In genomic region chr2L:7574257-7575125, dm6 we compare ENCODE assay signal across 5 fruit fly cellular contexts.
TF ChIP-seq lines count a peak whose summit lies in the region.

No protein-coding gene starts in this region.

- TF ChIP-seq CTCF in whole organism, embryonic (GFP tag; optimal IDR thresholded peaks at IDR 0.05; lab: Kevin White, UChicago) = no peak

TF ChIP-seq in whole organism, adult, 20 proteins besides CTCF, POLR2A, EP300 and RAD21:
- TF ChIP-seq ovo (GFP tag; optimal IDR thresholded peaks at IDR 0.05; lab: Kevin White, UChicago) (no peak), pad (GFP tag; optimal IDR thresholded peaks at IDR 0.05; lab: Kevin White, UChicago) (no peak), tj (GFP tag; optimal IDR thresholded peaks at IDR 0.05; lab: Kevin White, UChicago) (peak; percentile 57), cnc (optimal IDR thresholded peaks at IDR 0.05; lab: Kevin White, UChicago) (no peak), Clk (GFP tag; optimal IDR thresholded peaks at IDR 0.05; lab: Kevin White, UChicago) (no peak), CG5204 (GFP tag; optimal IDR thresholded peaks at IDR 0.05; lab: Kevin White, UChicago) (no peak), CG12768 (GFP tag; optimal IDR thresholded peaks at IDR 0.05; lab: Kevin White, UChicago) (no peak), CG33017 (tag; optimal IDR thresholded peaks at IDR 0.05; lab: Kevin White, UChicago) (no peak), Hr96 (GFP tag; optimal IDR thresholded peaks at IDR 0.05; lab: Kevin White, UChicago) (no peak)
TF ChIP-seq in whole organism, adult: peak in this region for 1.

TF ChIP-seq in whole organism, embryonic, 481 proteins besides CTCF, POLR2A, EP300 and RAD21 (continues in another document):
- peak; percentile 34 for TF ChIP-seq sens (GFP tag; lab: Kevin White, UChicago)
- no peak for TF ChIP-seq sug (tag; optimal IDR thresholded peaks at IDR 0.05; lab: Kevin White, UChicago)
- peak; percentile 3 for TF ChIP-seq D19A (tag; optimal IDR thresholded peaks at IDR 0.05; lab: Kevin White, UChicago)
- TF ChIP-seq CG17385 (GFP tag; optimal IDR thresholded peaks at IDR 0.05; lab: Kevin White, UChicago) = no peak
- no peak for TF ChIP-seq CG3065 (GFP tag; optimal IDR thresholded peaks at IDR 0.05; lab: Kevin White, UChicago)
- no peak for TF ChIP-seq HLHmδ (GFP tag; optimal IDR thresholded peaks at IDR 0.05; lab: Kevin White, UChicago)
- TF ChIP-seq sqz (GFP tag; optimal IDR thresholded peaks at IDR 0.05; lab: Kevin White, UChicago) = peak; percentile 10
- no peak for TF ChIP-seq emc (GFP tag; optimal IDR thresholded peaks at IDR 0.05; lab: Kevin White, UChicago)
- no peak for TF ChIP-seq Hmr (GFP tag; optimal IDR thresholded peaks at IDR 0.05; lab: Kevin White, UChicago)
- TF ChIP-seq HmgD (GFP tag; optimal IDR thresholded peaks at IDR 0.05; lab: Kevin White, UChicago) = no peak
- TF ChIP-seq otp (GFP tag; IDR thresholded peaks at IDR 0.05; lab: Robert Waterston, UW) = no peak
- 0 out of 2 replicates have a peak, but pooled peaks have one; percentile 21 for TF ChIP-seq Drgx (GFP tag; IDR thresholded peaks at IDR 0.05; lab: Robert Waterston, UW)
- TF ChIP-seq CG1792 (GFP tag; optimal IDR thresholded peaks at IDR 0.05; lab: Kevin White, UChicago) = no peak
- TF ChIP-seq CG34224 (GFP tag; IDR thresholded peaks at IDR 0.05; lab: Robert Waterston, UW; ENCODE audit: partially characterized antibody) = no peak
- TF ChIP-seq CG18764 (GFP tag; optimal IDR thresholded peaks at IDR 0.05; lab: Kevin White, UChicago) = no peak
- no peak for TF ChIP-seq nau (GFP tag; optimal IDR thresholded peaks at IDR 0.05; lab: Kevin White, UChicago)
- no peak for TF ChIP-seq CG10462 (GFP tag; optimal IDR thresholded peaks at IDR 0.05; lab: Kevin White, UChicago)
- no peak for TF ChIP-seq CG31365 (tag; optimal IDR thresholded peaks at IDR 0.05; lab: Kevin White, UChicago)
- TF ChIP-seq fru (optimal IDR thresholded peaks at IDR 0.05; lab: Kevin White, UChicago) = no peak
- TF ChIP-seq CG7839 (tag; optimal IDR thresholded peaks at IDR 0.05; lab: Kevin White, UChicago) = no peak
- no peak for TF ChIP-seq CG11695 (GFP tag; IDR thresholded peaks at IDR 0.05; lab: Robert Waterston, UW)
- no peak for TF ChIP-seq CG9797 (GFP tag; optimal IDR thresholded peaks at IDR 0.05; lab: Kevin White, UChicago)

TF ChIP-seq in whole organism, prepupa, 60 proteins besides CTCF, POLR2A, EP300 and RAD21 (continues in another document):
- TF ChIP-seq CG31627 (GFP tag; optimal IDR thresholded peaks at IDR 0.05; lab: Kevin White, UChicago) = peak; percentile 48
- no peak for TF ChIP-seq vri (GFP tag; optimal IDR thresholded peaks at IDR 0.05; lab: Kevin White, UChicago)
- TF ChIP-seq lz (GFP tag; optimal IDR thresholded peaks at IDR 0.05; lab: Kevin White, UChicago) = peak; percentile 66
- TF ChIP-seq CG11902 (GFP tag; optimal IDR thresholded peaks at IDR 0.05; lab: Kevin White, UChicago) = peak; percentile 54
- TF ChIP-seq topi (GFP tag; optimal IDR thresholded peaks at IDR 0.05; lab: Kevin White, UChicago) = peak; percentile 64
- no peak for TF ChIP-seq Hr38 (GFP tag; optimal IDR thresholded peaks at IDR 0.05; lab: Kevin White, UChicago)
- TF ChIP-seq CG15336 (GFP tag; IDR thresholded peaks at IDR 0.05; lab: Robert Waterston, UW) = peak; percentile 27
- TF ChIP-seq Ets21C (GFP tag; optimal IDR thresholded peaks at IDR 0.05; lab: Kevin White, UChicago) = peak; percentile 36
- TF ChIP-seq CG6808 (GFP tag; optimal IDR thresholded peaks at IDR 0.05; lab: Kevin White, UChicago) = no peak
- peak; percentile 14 for TF ChIP-seq Eip75B (GFP tag; optimal IDR thresholded peaks at IDR 0.05; lab: Kevin White, UChicago)
- peak; percentile 54 for TF ChIP-seq acj6 (GFP tag; optimal IDR thresholded peaks at IDR 0.05; lab: Kevin White, UChicago)
- TF ChIP-seq Smox (GFP tag; optimal IDR thresholded peaks at IDR 0.05; lab: Kevin White, UChicago) = peak; percentile 60
- TF ChIP-seq CG16779 (tag; optimal IDR thresholded peaks at IDR 0.05; lab: Kevin White, UChicago) = no peak
- peak; percentile 38 for TF ChIP-seq CG3032 (tag; optimal IDR thresholded peaks at IDR 0.05; lab: Kevin White, UChicago)
- no peak for TF ChIP-seq CG6276 (GFP tag; optimal IDR thresholded peaks at IDR 0.05; lab: Kevin White, UChicago)
- peak; percentile 44 for TF ChIP-seq CG6792 (GFP tag; optimal IDR thresholded peaks at IDR 0.05; lab: Kevin White, UChicago)
- peak; percentile 53; the same call in 2 of the 3 replicates for TF ChIP-seq CG6163 (GFP tag; IDR thresholded peaks at IDR 0.05; lab: Robert Waterston, UW)
- no peak for TF ChIP-seq Eip93F (GFP tag; optimal IDR thresholded peaks at IDR 0.05; lab: Kevin White, UChicago)
- TF ChIP-seq dac (GFP tag; optimal IDR thresholded peaks at IDR 0.05; lab: Kevin White, UChicago) = no peak
- peak; percentile 76 for TF ChIP-seq CG32006 (GFP tag; optimal IDR thresholded peaks at IDR 0.05; lab: Kevin White, UChicago)
- no peak for TF ChIP-seq CG1621 (tag; optimal IDR thresholded peaks at IDR 0.05; lab: Kevin White, UChicago)
- TF ChIP-seq Eip78C (GFP tag; lab: Kevin White, UChicago) = peak; percentile 82

TF ChIP-seq in whole organism, pupa, 21 proteins besides CTCF, POLR2A, EP300 and RAD21:
- TF ChIP-seq CG14655 (GFP tag; optimal IDR thresholded peaks at IDR 0.05; lab: Kevin White, UChicago) (peak; percentile 38), Ets98B (GFP tag; IDR thresholded peaks at IDR 0.05; lab: Robert Waterston, UW) (peak; percentile 21; the same call in 1 of the 2 replicates), CG8159 (tag; optimal IDR thresholded peaks at IDR 0.05; lab: Kevin White, UChicago) (peak; percentile 34), CG15710 (tag; optimal IDR thresholded peaks at IDR 0.05; lab: Kevin White, UChicago) (peak; percentile 6), Snoo (tag; optimal IDR thresholded peaks at IDR 0.05; lab: Kevin White, UChicago) (peak; percentile 68), Pif1B (GFP tag; optimal IDR thresholded peaks at IDR 0.05; lab: Kevin White, UChicago) (peak; percentile 17), CG4496 (GFP tag; IDR thresholded peaks at IDR 0.05; lab: Robert Waterston, UW) (peak; percentile 53; the same call in 2 of the 3 replicates), EcR (GFP tag; optimal IDR thresholded peaks at IDR 0.05; lab: Kevin White, UChicago) (peak; percentile 4), CG10348 (GFP tag; IDR thresholded peaks at IDR 0.05; lab: Robert Waterston, UW) (no peak), CG32121 (GFP tag; IDR thresholded peaks at IDR 0.05; lab: Robert Waterston, UW) (no peak)
TF ChIP-seq in whole organism, pupa: peak in this region for 8.

TF ChIP-seq in whole organism, wandering third instar larva, 38 proteins besides CTCF, POLR2A, EP300 and RAD21:
- peak; percentile 56 for TF ChIP-seq Sp1 (GFP tag; optimal IDR thresholded peaks at IDR 0.05; lab: Kevin White, UChicago)
- TF ChIP-seq rgr (GFP tag; optimal IDR thresholded peaks at IDR 0.05; lab: Kevin White, UChicago) = peak; percentile 65
- TF ChIP-seq ey (GFP tag; optimal IDR thresholded peaks at IDR 0.05; lab: Kevin White, UChicago) = peak; percentile 27
- peak; percentile 40 for TF ChIP-seq h (GFP tag; optimal IDR thresholded peaks at IDR 0.05; lab: Kevin White, UChicago)
- peak in 1 of 2 experiments; percentile 73 for TF ChIP-seq foxo (GFP tag; optimal IDR thresholded peaks at IDR 0.05; lab: Kevin White, UChicago)
- TF ChIP-seq fru (GFP tag; optimal IDR thresholded peaks at IDR 0.05; lab: Kevin White, UChicago) = peak; percentile 49
- TF ChIP-seq dsf (GFP tag; optimal IDR thresholded peaks at IDR 0.05; lab: Kevin White, UChicago; ENCODE audit: borderline replicate concordance) = no peak
- TF ChIP-seq OdsH (GFP tag; optimal IDR thresholded peaks at IDR 0.05; lab: Kevin White, UChicago) = peak; percentile 49
- TF ChIP-seq dmrt93B (GFP tag; optimal IDR thresholded peaks at IDR 0.05; lab: Kevin White, UChicago) = peak; percentile 41
- no peak for TF ChIP-seq Dif (GFP tag; optimal IDR thresholded peaks at IDR 0.05; lab: Kevin White, UChicago; ENCODE audit: partially characterized antibody)
- TF ChIP-seq Vsx2 (GFP tag; optimal IDR thresholded peaks at IDR 0.05; lab: Kevin White, UChicago; ENCODE audit: partially characterized antibody) = peak; percentile 18
- TF ChIP-seq woc (GFP tag; optimal IDR thresholded peaks at IDR 0.05; lab: Kevin White, UChicago) = peak; percentile 51
- no peak for TF ChIP-seq CG32264 (GFP tag; optimal IDR thresholded peaks at IDR 0.05; lab: Kevin White, UChicago)
- TF ChIP-seq HLH106 (tag; optimal IDR thresholded peaks at IDR 0.05; lab: Kevin White, UChicago) = peak; percentile 65
- TF ChIP-seq dl (GFP tag; optimal IDR thresholded peaks at IDR 0.05; lab: Kevin White, UChicago; ENCODE audit: insufficient read depth in 1 of 2, partially characterized antibody in 2 of 2) = no peak
- no peak for TF ChIP-seq Rel (GFP tag; optimal IDR thresholded peaks at IDR 0.05; lab: Kevin White, UChicago)
- TF ChIP-seq Rel (tag; optimal IDR thresholded peaks at IDR 0.05; lab: Kevin White, UChicago) = no peak
- TF ChIP-seq CG9705 (GFP tag; optimal IDR thresholded peaks at IDR 0.05; lab: Kevin White, UChicago) = no peak
- TF ChIP-seq psq (GFP tag; optimal IDR thresholded peaks at IDR 0.05; lab: Kevin White, UChicago) = peak; percentile 46
